Worm (Caenorhabditis elegans): ENCODE data around the gene flp-19.

flp-19 gene

ce11 chrX:10609878-10610277 lies 5.4 kb downstream of the flp-19 start:
- no peak for TF ChIP-seq pqm-1 (tag; optimal IDR thresholded peaks at IDR 0.05)
- no peak for TF ChIP-seq elt-2 (tag; optimal IDR thresholded peaks at IDR 0.05)
- no peak for TF ChIP-seq hmg-11 (tag; optimal IDR thresholded peaks at IDR 0.05)
- no peak for TF ChIP-seq ztf-11 (tag; optimal IDR thresholded peaks at IDR 0.05)
- TF ChIP-seq unc-62 (GFP tag; optimal IDR thresholded peaks at IDR 0.05) = no peak
- no peak for TF ChIP-seq eor-1 (tag; optimal IDR thresholded peaks at IDR 0.05)
- no peak for TF ChIP-seq nhr-237 (tag; optimal IDR thresholded peaks at IDR 0.05)
- TF ChIP-seq jun-1 (tag; optimal IDR thresholded peaks at IDR 0.05) = no peak
- TF ChIP-seq unc-39 (tag; optimal IDR thresholded peaks at IDR 0.05) = no peak
- TF ChIP-seq zag-1 (tag; optimal IDR thresholded peaks at IDR 0.05) = no peak
- no peak for TF ChIP-seq egl-5 (tag; optimal IDR thresholded peaks at IDR 0.05)
- no peak for TF ChIP-seq nhr-76 (tag; optimal IDR thresholded peaks at IDR 0.05)
- TF ChIP-seq ZK546.5 (tag; optimal IDR thresholded peaks at IDR 0.05) = no peak
- TF ChIP-seq lin-15B (tag; optimal IDR thresholded peaks at IDR 0.05) = no peak
- TF ChIP-seq lsy-12 (tag; optimal IDR thresholded peaks at IDR 0.05) = no peak

ce11 chrX:10612355-10612754 lies 7.9 kb downstream of the flp-19 start:
- peak; percentile 1 for TF ChIP-seq egl-5 (tag; optimal IDR thresholded peaks at IDR 0.05)
- no peak for TF ChIP-seq nhr-67 (tag; optimal IDR thresholded peaks at IDR 0.05)

ce11 chrX:10616041-10616440 lies 11.6 kb downstream of the flp-19 start:
- TF ChIP-seq nfya-1 (tag; optimal IDR thresholded peaks at IDR 0.05; ENCODE audit: insufficient read depth) = peak; percentile 16
- no peak for TF ChIP-seq egl-27 (tag; optimal IDR thresholded peaks at IDR 0.05)
- peak; percentile 44 for TF ChIP-seq pha-4 (tag; optimal IDR thresholded peaks at IDR 0.05)
- TF ChIP-seq nhr-77 (tag; optimal IDR thresholded peaks at IDR 0.05) = no peak

ce11 chrX:10617815-10618214 lies 13.3 kb downstream of the flp-19 start:
- no peak for TF ChIP-seq ZK546.5 (tag; optimal IDR thresholded peaks at IDR 0.05)
- peak; percentile 58 for TF ChIP-seq elt-2 (tag; optimal IDR thresholded peaks at IDR 0.05)
- TF ChIP-seq ceh-16 (tag; optimal IDR thresholded peaks at IDR 0.05) = no peak

- TF ChIP-seq ama-1 (optimal IDR thresholded peaks at IDR 0.05) (no peak), pha-4 (tag; optimal IDR thresholded peaks at IDR 0.05) (peak; percentile 78), mdl-1 (tag; optimal IDR thresholded peaks at IDR 0.05) (no peak)
These were observed 14.2 kb downstream of the flp-19 start for ce11 chrX:10618619-10619130.

- TF ChIP-seq unc-62 (GFP tag; optimal IDR thresholded peaks at IDR 0.05) = no peak
- no peak for TF ChIP-seq nhr-12 (tag; optimal IDR thresholded peaks at IDR 0.05)
- TF ChIP-seq fkh-10 (GFP tag; optimal IDR thresholded peaks at IDR 0.05) = no peak
- no peak for TF ChIP-seq ama-1 (optimal IDR thresholded peaks at IDR 0.05)
- no peak for TF ChIP-seq jun-1 (tag; optimal IDR thresholded peaks at IDR 0.05)
- no peak for TF ChIP-seq pqm-1 (tag; optimal IDR thresholded peaks at IDR 0.05)
- TF ChIP-seq nhr-43 (tag; optimal IDR thresholded peaks at IDR 0.05; ENCODE audit: poor library complexity, severe bottlenecking) = no peak
- no peak for TF ChIP-seq egl-27 (tag; optimal IDR thresholded peaks at IDR 0.05)
- TF ChIP-seq skn-1 (tag; optimal IDR thresholded peaks at IDR 0.05) = no peak
- no peak for TF ChIP-seq nhr-25 (tag; optimal IDR thresholded peaks at IDR 0.05)
- no peak for TF ChIP-seq ceh-9 (tag; optimal IDR thresholded peaks at IDR 0.05)
- no peak for TF ChIP-seq lin-15B (tag; optimal IDR thresholded peaks at IDR 0.05)
- TF ChIP-seq pha-4 (tag; optimal IDR thresholded peaks at IDR 0.05) = no peak
- TF ChIP-seq nhr-77 (tag; optimal IDR thresholded peaks at IDR 0.05) = no peak
- TF ChIP-seq snpc-4 (tag; optimal IDR thresholded peaks at IDR 0.05) = no peak
- TF ChIP-seq sea-2 (GFP tag; optimal IDR thresholded peaks at IDR 0.05) = no peak
- TF ChIP-seq lsy-12 (tag; optimal IDR thresholded peaks at IDR 0.05) = no peak
- no peak for TF ChIP-seq daf-12 (tag; optimal IDR thresholded peaks at IDR 0.05)
- no peak for TF ChIP-seq eor-1 (tag; optimal IDR thresholded peaks at IDR 0.05)
- no peak for TF ChIP-seq R02D3.7 (tag; optimal IDR thresholded peaks at IDR 0.05)
These were observed 15.2 kb downstream of the flp-19 start for ce11 chrX:10619554-10620199.
